Worm (Caenorhabditis elegans) whole organism, L4/young adult: ENCODE results near the gene cyld-1.

Source experiments
- W03F9.2 ChIP-seq: fragments of 150-350 bp; optimal IDR thresholded peaks from 2 replicates; lab custom pipeline; 2014; ENCODE audit warnings: missing biosample characterization, missing genetic modification characterization
- dao-5 ChIP-seq: sonication (generic microtip); optimal IDR thresholded peaks from 2 replicates; lab custom pipeline; 2016; ENCODE audit warnings: missing genotype, missing genetic modification characterization, moderate library complexity, missing compliant biosample characterization
- him-1 ChIP-seq: sonication (generic microtip); optimal IDR thresholded peaks from 2 replicates; lab custom pipeline; 2016; ENCODE audit warnings: missing genotype, missing genetic modification reagents, missing genetic modification characterization, missing compliant biosample characterization

DNA sequence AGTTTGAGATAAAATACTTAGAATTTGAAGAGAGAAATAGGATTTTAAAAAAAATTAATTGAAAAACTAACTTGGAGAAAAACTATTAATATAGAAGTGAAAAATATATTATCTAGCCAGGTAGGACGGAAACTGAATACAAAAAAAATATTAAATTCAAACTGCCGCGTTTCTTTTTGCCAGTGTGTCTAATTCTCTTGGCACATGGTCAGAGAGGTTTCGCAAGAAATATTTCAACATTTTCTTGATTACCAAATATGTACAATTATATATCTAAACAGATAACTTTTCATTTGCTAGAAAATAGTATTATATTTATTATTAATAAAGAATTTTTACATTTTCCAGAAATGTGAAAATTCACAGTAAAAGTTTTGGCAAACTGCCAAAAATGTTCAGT, 2.0 kb upstream of the cyld-1 start:
- TF ChIP-seq him-1 (no peak), dao-5 (no peak), W03F9.2 (tag; lab: Kevin White, UChicago) (no peak)
